Fruit fly (Drosophila melanogaster) whole organism, prepupa: ENCODE data around the gene CG42394.
A peak's percentile ranks its signal among the peaks of the same experiment; 100 is the strongest.

Source experiments
- CG11902 ChIP-seq: fragments of 200-800 bp; sonication (Bioruptor generic); optimal IDR thresholded peaks from 3 replicates; lab custom pipeline; 2016; ENCODE audit warnings: missing biosample characterization, missing genetic modification characterization
- CG15336 ChIP-seq: fragments of 200-800 bp; sonication (Bioruptor generic); IDR thresholded peaks from 2 replicates; pipeline ENCODE4 v1.3.6; 2022; ENCODE audit warnings: missing biosample characterization, missing genetic modification characterization
- CG16779 ChIP-seq: fragments of 200-800 bp; sonication (Bioruptor generic); optimal IDR thresholded peaks from 3 replicates; lab custom pipeline; 2017; ENCODE audit warnings: missing biosample characterization, mild to moderate bottlenecking, missing genetic modification characterization
- CG3032 ChIP-seq: fragments of 200-800 bp; optimal IDR thresholded peaks from 2 replicates; lab custom pipeline; 2019; ENCODE audit warnings: missing biosample characterization, mild to moderate bottlenecking, missing genetic modification characterization, moderate library complexity
- CG32006 ChIP-seq: fragments of 200-800 bp; sonication (Bioruptor generic); optimal IDR thresholded peaks from 3 replicates; lab custom pipeline; 2017; ENCODE audit warnings: missing biosample characterization, mild to moderate bottlenecking, missing genetic modification characterization
- CG4318 ChIP-seq: fragments of 200-800 bp; sonication (Bioruptor generic); optimal IDR thresholded peaks from 3 replicates; lab custom pipeline; 2017; ENCODE audit warnings: missing biosample characterization, mild to moderate bottlenecking, missing genetic modification characterization
- CG6163 ChIP-seq: fragments of 200-800 bp; sonication (Bioruptor generic); IDR thresholded peaks from 3 replicates; pipeline ENCODE4 v1.3.6; 2022; ENCODE audit warnings: missing biosample characterization, missing genetic modification characterization
- CG6276 ChIP-seq: fragments of 200-800 bp; sonication (Bioruptor generic); optimal IDR thresholded peaks from 2 replicates; lab custom pipeline; 2017; ENCODE audit warnings: missing biosample characterization, mild to moderate bottlenecking, missing genetic modification characterization
- CG6792 ChIP-seq: fragments of 200-800 bp; sonication (Bioruptor generic); optimal IDR thresholded peaks from 3 replicates; lab custom pipeline; 2016; ENCODE audit warnings: missing biosample characterization, missing genetic modification characterization
- CG7368 ChIP-seq: fragments of 200-800 bp; sonication (Bioruptor generic); optimal IDR thresholded peaks from 3 replicates; lab custom pipeline; 2016; ENCODE audit warnings: missing biosample characterization, missing genetic modification characterization
- CG8119 ChIP-seq: fragments of 200-800 bp; sonication (Bioruptor generic); IDR thresholded peaks from 3 replicates; pipeline ENCODE4 v1.3.6; 2022; ENCODE audit warnings: missing biosample characterization, missing genetic modification characterization
- CG8632 ChIP-seq: fragments of 200-800 bp; sonication (Bioruptor generic); optimal IDR thresholded peaks from 3 replicates; lab custom pipeline; 2016; ENCODE audit warnings: missing biosample characterization, missing genetic modification characterization
- Eip78C ChIP-seq: fragments of 200-800 bp; sonication (Bioruptor generic); peaks from one replicate; lab custom pipeline; 2016; ENCODE audit warnings: missing biosample characterization, missing genetic modification characterization
- Eip93F ChIP-seq: fragments of 200-800 bp; sonication (Bioruptor generic); optimal IDR thresholded peaks from 2 replicates; lab custom pipeline; 2016; ENCODE audit warnings: missing biosample characterization, mild to moderate bottlenecking, missing genetic modification characterization
- Gug ChIP-seq: fragments of 200-800 bp; sonication (Bioruptor generic); IDR thresholded peaks from 2 replicates; pipeline ENCODE4 v1.3.6; 2022; ENCODE audit warnings: missing biosample characterization, missing genetic modification characterization
- Hr38 ChIP-seq: sonication (Bioruptor generic); optimal IDR thresholded peaks from 2 replicates; lab custom pipeline; 2016; ENCODE audit warnings: missing biosample characterization, missing genetic modification characterization
- Hr4 ChIP-seq: fragments of 200-800 bp; sonication (Bioruptor generic); optimal IDR thresholded peaks from 3 replicates; lab custom pipeline; 2016; ENCODE audit warnings: missing biosample characterization, missing genetic modification characterization
- OdsH ChIP-seq: fragments of 200-800 bp; sonication (Bioruptor generic); optimal IDR thresholded peaks from 3 replicates; lab custom pipeline; 2016; ENCODE audit warnings: missing biosample characterization, missing genetic modification characterization
- Sox14 ChIP-seq: fragments of 200-800 bp; sonication (Bioruptor generic); optimal IDR thresholded peaks from 3 replicates; lab custom pipeline; 2016; ENCODE audit warnings: missing biosample characterization, missing genetic modification characterization
- Sox15 ChIP-seq: fragments of 200-800 bp; sonication (Bioruptor generic); optimal IDR thresholded peaks from 3 replicates; lab custom pipeline; 2016; ENCODE audit warnings: missing biosample characterization, missing genetic modification characterization
- achi ChIP-seq: fragments of 200-800 bp; sonication (Bioruptor generic); optimal IDR thresholded peaks from 3 replicates; lab custom pipeline; 2016; ENCODE audit warnings: missing biosample characterization, missing genetic modification characterization
- acj6 ChIP-seq: fragments of 200-800 bp; sonication (Bioruptor generic); optimal IDR thresholded peaks from 3 replicates; lab custom pipeline; 2016; ENCODE audit warnings: missing biosample characterization, missing genetic modification characterization
- cyc ChIP-seq: fragments of 200-800 bp; sonication (Bioruptor generic); optimal IDR thresholded peaks from 3 replicates; lab custom pipeline; 2016; ENCODE audit warnings: missing biosample characterization, missing genetic modification characterization
- dac ChIP-seq: fragments of 200-800 bp; sonication (Bioruptor generic); optimal IDR thresholded peaks from 2 replicates; lab custom pipeline; 2017; ENCODE audit warnings: missing biosample characterization, mild to moderate bottlenecking, missing genetic modification characterization
- dsx ChIP-seq: fragments of 200-800 bp; optimal IDR thresholded peaks from 3 replicates; lab custom pipeline; 2019; ENCODE audit warnings: missing biosample characterization, mild to moderate bottlenecking, missing genetic modification characterization, moderate library complexity; ENCODE audit not compliant: poor library complexity, severe bottlenecking
- eg ChIP-seq: fragments of 200-800 bp; sonication (Bioruptor generic); IDR thresholded peaks from 3 replicates; pipeline ENCODE4 v1.3.6; 2022; ENCODE audit warnings: missing biosample characterization, missing genetic modification characterization
- fd59A ChIP-seq: fragments of 200-800 bp; sonication (Bioruptor generic); optimal IDR thresholded peaks from 2 replicates; lab custom pipeline; 2017; ENCODE audit warnings: missing biosample characterization, mild to moderate bottlenecking, missing genetic modification characterization, missing genetic modification reagents
- fkh ChIP-seq: fragments of 200-800 bp; sonication (Bioruptor generic); optimal IDR thresholded peaks from 3 replicates; lab custom pipeline; 2017; ENCODE audit warnings: missing biosample characterization, mild to moderate bottlenecking, missing genetic modification characterization, moderate library complexity
- spab ChIP-seq: fragments of 200-800 bp; sonication (Bioruptor generic); optimal IDR thresholded peaks from 2 replicates; lab custom pipeline; 2017; ENCODE audit warnings: missing biosample characterization, mild to moderate bottlenecking, missing genetic modification characterization, missing genetic modification reagents
- svp ChIP-seq: fragments of 200-800 bp; sonication (Bioruptor generic); peaks from one replicate; lab custom pipeline; 2016; ENCODE audit warnings: missing biosample characterization, missing genetic modification characterization
- vri ChIP-seq: fragments of 200-800 bp; sonication (Bioruptor generic); optimal IDR thresholded peaks from 3 replicates; lab custom pipeline; 2016; ENCODE audit warnings: missing biosample characterization, mild to moderate bottlenecking, missing genetic modification characterization

CG42394 gene

DNA sequence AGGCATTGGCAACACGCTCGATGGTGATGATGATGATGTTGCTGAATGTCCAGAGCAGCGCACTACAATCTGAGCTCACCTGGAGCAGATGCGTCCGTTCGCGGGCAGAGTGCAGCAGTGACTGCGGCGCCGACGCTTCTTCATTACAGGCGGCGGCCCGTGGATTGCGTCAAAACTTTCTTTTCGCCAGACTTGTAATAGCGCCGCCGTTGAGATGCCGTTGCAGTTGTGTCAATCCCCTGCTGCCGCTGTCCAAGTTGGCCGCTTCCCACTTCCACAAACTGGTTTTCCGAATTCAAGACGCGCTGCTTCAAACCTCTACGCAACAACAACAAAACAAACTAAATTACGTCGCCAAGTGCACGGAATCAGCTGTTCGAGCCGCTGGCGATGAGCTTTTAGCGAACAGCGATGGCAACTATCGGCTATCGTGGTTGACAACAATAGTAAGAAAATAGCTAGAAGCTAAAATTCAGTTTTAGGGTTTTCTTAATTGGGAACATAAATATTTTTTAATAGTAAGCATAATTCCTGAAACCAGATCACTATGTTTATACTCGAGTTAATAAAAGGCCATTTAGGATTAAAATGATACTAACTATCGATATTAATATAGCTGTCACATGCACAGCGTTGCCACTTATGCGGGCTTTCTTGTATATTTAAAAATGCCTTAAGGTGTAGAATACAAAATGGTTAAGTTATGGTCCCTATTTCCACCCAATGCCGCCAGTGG, 32.4 kb downstream of the CG42394 start, which contains the start of gene Tpc1 (continued):
- no peak for TF ChIP-seq dac (GFP tag; lab: Kevin White, UChicago)
- TF ChIP-seq CG7368 (GFP tag; lab: Kevin White, UChicago) = no peak
- peak; percentile 32 for TF ChIP-seq OdsH (GFP tag; lab: Kevin White, UChicago)
- no peak for TF ChIP-seq Gug (GFP tag; lab: Robert Waterston, UW)
- peak; percentile 43 for TF ChIP-seq CG3032
- no peak for TF ChIP-seq spab (GFP tag; lab: Kevin White, UChicago)
- TF ChIP-seq CG8632 (GFP tag; lab: Kevin White, UChicago) = no peak
- TF ChIP-seq acj6 (GFP tag; lab: Kevin White, UChicago) = no peak
- TF ChIP-seq Eip93F (GFP tag; lab: Kevin White, UChicago) = no peak

DNA sequence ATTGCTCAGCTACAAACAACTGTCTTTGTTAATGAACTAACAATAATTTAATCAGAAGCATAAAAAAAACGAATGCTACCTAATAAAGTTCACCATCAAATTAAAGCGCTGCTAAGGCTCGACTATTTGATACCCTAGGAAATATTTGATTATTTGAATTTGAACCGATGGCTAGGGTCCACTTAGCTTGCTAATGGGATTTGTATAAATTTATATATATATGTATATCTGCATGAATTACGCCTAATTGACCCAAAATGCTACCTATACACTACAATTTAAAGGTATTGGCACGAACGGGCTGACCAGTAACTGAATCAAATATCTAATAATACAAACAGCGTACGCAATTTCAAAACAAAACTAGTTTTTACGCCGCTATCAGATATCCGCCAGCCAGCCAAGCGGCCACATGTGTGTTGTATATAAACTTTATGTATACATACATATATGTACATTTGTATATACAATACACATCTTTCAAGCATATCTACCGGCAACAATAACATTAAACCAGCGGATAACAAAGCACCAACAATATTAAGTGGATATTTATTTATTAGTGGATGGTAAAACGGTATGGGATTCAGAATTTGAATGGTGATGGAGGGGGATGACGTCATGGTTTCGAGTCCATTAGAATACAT, 34.5 kb downstream of the CG42394 start:
- peak; percentile 64 for TF ChIP-seq Eip78C (GFP tag; lab: Kevin White, UChicago)
- peak; percentile 15 for TF ChIP-seq Hr4
- no peak for TF ChIP-seq CG32006 (GFP tag; lab: Kevin White, UChicago)
- TF ChIP-seq Hr38 (GFP tag; lab: Kevin White, UChicago) = no peak
- TF ChIP-seq Eip93F (GFP tag; lab: Kevin White, UChicago) = no peak
- TF ChIP-seq CG6792 (GFP tag; lab: Kevin White, UChicago) = no peak
- no peak for TF ChIP-seq Sox14
- no peak for TF ChIP-seq CG11902 (GFP tag; lab: Kevin White, UChicago)
- TF ChIP-seq CG7368 (GFP tag; lab: Kevin White, UChicago) = no peak
- TF ChIP-seq spab (GFP tag; lab: Kevin White, UChicago) = no peak
- no peak for TF ChIP-seq fkh (GFP tag; lab: Kevin White, UChicago)
- TF ChIP-seq cyc (GFP tag; lab: Kevin White, UChicago) = no peak
- TF ChIP-seq vri (GFP tag; lab: Kevin White, UChicago) = no peak
- TF ChIP-seq CG3032 = no peak
- peak; percentile 22 for TF ChIP-seq CG6276 (GFP tag; lab: Kevin White, UChicago)
- TF ChIP-seq Gug (GFP tag; lab: Robert Waterston, UW) = 0 out of 2 replicates have a peak, but pooled peaks have one; percentile 24
- peak; percentile 39 for TF ChIP-seq svp (GFP tag; lab: Kevin White, UChicago)
- TF ChIP-seq CG15336 = peak; percentile 38; the same call in 1 of the 2 replicates
- TF ChIP-seq CG8119 (GFP tag; lab: Robert Waterston, UW) = peak; percentile 39; the same call in 2 of the 3 replicates
- TF ChIP-seq CG6163 (GFP tag; lab: Robert Waterston, UW) = peak; percentile 44; the same call in 1 of the 3 replicates
- TF ChIP-seq fd59A = no peak
- TF ChIP-seq OdsH (GFP tag; lab: Kevin White, UChicago) = no peak
- TF ChIP-seq eg = peak; percentile 79
- TF ChIP-seq achi (GFP tag; lab: Kevin White, UChicago) = no peak
- TF ChIP-seq CG4318 (GFP tag; lab: Kevin White, UChicago) = no peak
- no peak for TF ChIP-seq Sox15 (GFP tag; lab: Kevin White, UChicago)
- no peak for TF ChIP-seq CG16779
- TF ChIP-seq, all 60 proteins: peak for 9

DNA sequence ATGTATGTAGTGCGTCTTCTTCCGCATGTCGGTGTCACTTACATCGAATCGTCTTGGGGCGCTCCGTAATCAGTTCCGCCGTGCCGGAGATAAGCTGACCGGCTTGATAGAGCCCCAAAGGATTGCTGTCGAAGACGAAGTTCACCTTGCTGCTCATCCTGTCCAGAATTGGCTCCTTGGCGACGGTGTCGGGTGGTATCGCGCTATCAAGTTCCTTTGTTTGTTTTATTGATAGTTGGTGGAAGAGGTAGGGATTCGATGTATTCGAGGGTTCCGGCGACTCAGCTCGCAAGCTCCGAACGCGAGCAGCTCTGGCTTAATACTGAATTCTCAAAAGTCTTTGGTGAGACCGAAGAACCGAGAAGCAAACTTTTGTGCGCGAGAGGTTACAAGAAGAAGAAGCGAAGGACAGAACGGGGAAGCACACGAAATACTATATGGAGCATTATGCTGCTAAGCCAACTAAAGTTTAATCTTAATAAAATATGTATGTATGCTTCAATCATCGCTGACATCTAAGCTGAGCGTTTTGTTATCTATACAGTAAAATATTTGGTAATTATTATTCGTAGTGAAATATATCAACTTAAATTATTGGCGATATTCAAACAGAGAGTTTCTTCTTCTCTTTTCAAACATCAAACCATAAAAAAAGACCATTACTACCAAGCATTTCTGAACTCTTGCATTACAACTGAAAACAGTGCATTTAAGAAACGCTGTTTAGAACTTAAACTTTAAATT, 35.2 kb downstream of the CG42394 start, which contains the start of gene CG14696:
CG14696 (minus strand) TSS at position 324 of the 744 bp plus-strand sequence.
- peak; percentile 1 for TF ChIP-seq Eip78C (GFP tag; lab: Kevin White, UChicago)
- TF ChIP-seq Sox14 = peak; percentile 8
- TF ChIP-seq dsx (GFP tag; lab: Kevin White, UChicago) = no peak
